Worm (Caenorhabditis elegans): ENCODE data around the gene dph-7.

dph-7 gene

DNA sequence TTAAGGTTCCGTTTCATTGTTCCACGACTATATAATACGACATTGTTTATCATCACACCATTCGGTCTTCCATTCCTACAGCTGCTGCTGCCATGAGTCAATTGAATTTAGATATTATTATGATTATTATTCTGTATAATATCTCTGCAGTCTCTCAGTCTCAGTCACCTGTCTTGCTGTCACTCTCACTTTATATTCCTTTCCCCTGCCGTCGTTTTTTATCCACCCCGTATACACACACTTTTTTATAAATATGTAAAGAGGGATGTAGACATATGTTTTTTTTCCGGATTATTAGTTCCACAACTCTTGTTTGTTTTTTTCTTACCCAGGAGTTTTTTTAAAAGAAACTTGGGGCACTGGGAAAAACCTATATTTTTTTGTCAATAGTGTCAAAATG, 42.7 kb upstream of the dph-7 start:
- TF ChIP-seq ces-1 (GFP tag; optimal IDR thresholded peaks at IDR 0.05) = no peak
- no peak for TF ChIP-seq ets-5 (GFP tag; IDR thresholded peaks at IDR 0.05)
- TF ChIP-seq fkh-8 (tag; optimal IDR thresholded peaks at IDR 0.05) = peak; percentile 15
- peak; percentile 74 for TF ChIP-seq blmp-1 (tag; optimal IDR thresholded peaks at IDR 0.05)
- no peak for TF ChIP-seq xbp-1 (tag; optimal IDR thresholded peaks at IDR 0.05)
- no peak for TF ChIP-seq ceh-88 (GFP tag; IDR thresholded peaks at IDR 0.05)
- TF ChIP-seq nhr-77 (tag; optimal IDR thresholded peaks at IDR 0.05) = no peak
- no peak for TF ChIP-seq nhr-71 (tag; optimal IDR thresholded peaks at IDR 0.05)

DNA sequence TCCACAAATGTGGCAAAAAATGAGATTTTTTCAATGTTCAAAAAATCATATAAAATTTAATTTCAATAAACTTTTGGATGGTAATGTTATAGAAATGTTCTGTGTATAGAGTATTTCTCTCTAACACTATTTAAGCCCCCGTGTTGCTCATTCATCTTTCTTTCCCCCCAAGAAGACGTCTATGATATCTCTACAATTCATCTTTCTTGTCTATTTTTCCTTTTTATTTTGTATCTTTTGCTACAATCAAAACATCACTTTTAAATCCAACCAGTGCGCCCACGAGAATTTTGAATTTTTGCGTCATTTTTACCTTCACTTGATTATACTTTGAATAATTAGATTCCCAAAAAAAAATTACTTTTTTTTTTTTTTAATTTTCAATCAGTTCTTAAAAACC, 42.1 kb upstream of the dph-7 start:
- TF ChIP-seq ets-5 (GFP tag; IDR thresholded peaks at IDR 0.05) (no peak), isw-1 (GFP tag; IDR thresholded peaks at IDR 0.05) (no peak), snpc-4 (tag; optimal IDR thresholded peaks at IDR 0.05) (no peak), fkh-10 (GFP tag; optimal IDR thresholded peaks at IDR 0.05) (no peak), Y116A8C.19 (tag; optimal IDR thresholded peaks at IDR 0.05; ENCODE audit: borderline replicate concordance) (no peak), unc-130 (tag; optimal IDR thresholded peaks at IDR 0.05) (no peak), xbp-1 (tag; optimal IDR thresholded peaks at IDR 0.05) (no peak), ceh-82 (tag; optimal IDR thresholded peaks at IDR 0.05) (no peak), C34B4.2 (tag; optimal IDR thresholded peaks at IDR 0.05) (no peak), mep-1 (tag; optimal IDR thresholded peaks at IDR 0.05) (no peak), lin-14 (GFP tag; optimal IDR thresholded peaks at IDR 0.05) (no peak), dsc-1 (tag; optimal IDR thresholded peaks at IDR 0.05) (no peak), mdl-1 (tag; optimal IDR thresholded peaks at IDR 0.05) (no peak), C04F5.9 (tag; optimal IDR thresholded peaks at IDR 0.05) (no peak), fkh-8 (tag; optimal IDR thresholded peaks at IDR 0.05) (no peak), nhr-47 (tag; optimal IDR thresholded peaks at IDR 0.05) (no peak), unc-30 (tag; optimal IDR thresholded peaks at IDR 0.05) (no peak)

DNA sequence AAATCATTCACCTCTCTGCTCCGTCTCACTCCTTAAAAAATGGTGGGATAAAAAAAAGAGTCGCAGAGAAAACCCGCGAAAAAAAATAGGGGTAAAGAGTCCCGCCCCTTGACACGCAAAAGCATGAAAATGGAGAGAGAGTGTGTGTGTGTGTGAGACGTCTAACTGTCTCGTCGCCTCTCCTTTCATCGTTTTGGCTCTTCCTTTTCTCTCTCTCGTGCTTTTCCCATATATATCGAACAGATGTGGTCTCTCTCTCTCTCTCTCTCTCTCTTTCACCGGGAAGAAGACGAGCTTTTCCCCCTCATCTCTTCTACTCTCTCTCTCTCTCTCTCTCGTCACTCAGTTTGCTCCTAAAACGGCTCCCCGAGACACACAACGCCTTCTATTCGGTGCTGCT, 39.1 kb upstream of the dph-7 start:
- TF ChIP-seq nhr-19 (GFP tag; conservative IDR thresholded peaks at IDR 0.05) = peak; percentile 48
- peak; percentile 16 for TF ChIP-seq nhr-76 (tag; optimal IDR thresholded peaks at IDR 0.05)
- TF ChIP-seq ztf-11 (tag; optimal IDR thresholded peaks at IDR 0.05) = peak in 1 of 2 experiments; percentile 64
- TF ChIP-seq mef-2 (tag; optimal IDR thresholded peaks at IDR 0.05) = no peak
- no peak for TF ChIP-seq pqm-1 (tag; optimal IDR thresholded peaks at IDR 0.05)
- TF ChIP-seq lir-3 (tag; optimal IDR thresholded peaks at IDR 0.05; ENCODE audit: poor library complexity) = peak; percentile 24
- no peak for TF ChIP-seq fkh-4 (tag; optimal IDR thresholded peaks at IDR 0.05; ENCODE audit: borderline replicate concordance)
- no peak for TF ChIP-seq nhr-28 (tag; optimal IDR thresholded peaks at IDR 0.05)
- TF ChIP-seq egl-27 (tag; optimal IDR thresholded peaks at IDR 0.05) = peak in 1 of 2 experiments; percentile 25
- peak; percentile 97 for TF ChIP-seq fkh-8 (tag; optimal IDR thresholded peaks at IDR 0.05)
- peak; percentile 53 for TF ChIP-seq ceh-63 (GFP tag; optimal IDR thresholded peaks at IDR 0.05)
- TF ChIP-seq ceh-90 (tag; optimal IDR thresholded peaks at IDR 0.05) = no peak
- peak; percentile 83 for TF ChIP-seq tbx-2 (tag; optimal IDR thresholded peaks at IDR 0.05)
- no peak for TF ChIP-seq nhr-84 (tag; optimal IDR thresholded peaks at IDR 0.05)
- TF ChIP-seq dsc-1 (tag; optimal IDR thresholded peaks at IDR 0.05) = peak; percentile 77
- TF ChIP-seq skn-1 (tag; optimal IDR thresholded peaks at IDR 0.05) = no peak
- TF ChIP-seq hlh-17 (GFP tag; optimal IDR thresholded peaks at IDR 0.05; ENCODE audit: borderline replicate concordance) = no peak
- TF ChIP-seq sox-4 (tag; optimal IDR thresholded peaks at IDR 0.05) = no peak
- peak; percentile 90 for TF ChIP-seq unc-86 (tag; optimal IDR thresholded peaks at IDR 0.05)
- peak; percentile 82 for TF ChIP-seq egl-13 (tag; optimal IDR thresholded peaks at IDR 0.05)
- peak; percentile 30 for TF ChIP-seq ceh-8 (GFP tag; optimal IDR thresholded peaks at IDR 0.05)
- TF ChIP-seq C16A3.4 (tag; optimal IDR thresholded peaks at IDR 0.05) = peak; percentile 2
- peak; percentile 20 for TF ChIP-seq nhr-77 (tag; optimal IDR thresholded peaks at IDR 0.05)
- no peak for TF ChIP-seq lin-39 (tag; optimal IDR thresholded peaks at IDR 0.05)
- TF ChIP-seq snu-23 (GFP tag; optimal IDR thresholded peaks at IDR 0.05) = peak; percentile 82
- no peak for TF ChIP-seq ces-1 (GFP tag; optimal IDR thresholded peaks at IDR 0.05)
- TF ChIP-seq alr-1 (tag; optimal IDR thresholded peaks at IDR 0.05; ENCODE audit: borderline replicate concordance) = no peak
- TF ChIP-seq nhr-85 (tag) = no peak
- peak; percentile 63 for TF ChIP-seq ztf-4 (tag; optimal IDR thresholded peaks at IDR 0.05)
- no peak for TF ChIP-seq efl-3 (GFP tag; optimal IDR thresholded peaks at IDR 0.05)
- TF ChIP-seq nhr-11 (tag; optimal IDR thresholded peaks at IDR 0.05) = no peak
- no peak for TF ChIP-seq aha-1 (tag; optimal IDR thresholded peaks at IDR 0.05)
- no peak for TF ChIP-seq nhr-90 (tag; optimal IDR thresholded peaks at IDR 0.05; ENCODE audit: poor library complexity)

Measured in whole organism, L1 larva.